Worm (Caenorhabditis elegans) whole organism, L2 larva: ENCODE results near the gene aos-1.

ENCODE experiments used
- egl-27 ChIP-seq: sonication (generic microtip); optimal IDR thresholded peaks from 3 replicates; lab custom pipeline; 2017; ENCODE audit warnings: missing biosample characterization, missing genetic modification reagents, missing genetic modification characterization
- lin-13 ChIP-seq: fragments of 150-350 bp; optimal IDR thresholded peaks from 2 replicates; lab custom pipeline; 2014; ENCODE audit warnings: missing biosample characterization, missing genetic modification reagents, missing genetic modification characterization
- mab-5 ChIP-seq: fragments of 150-350 bp; optimal IDR thresholded peaks from 2 replicates; lab custom pipeline; 2014; ENCODE audit warnings: missing biosample characterization, missing genetic modification characterization
- mdl-1 ChIP-seq, 2 experiments: fragments of 150-350 bp in 1 of 2; sonication (generic microtip) in 1 of 2; optimal IDR thresholded peaks; 2 replicates each; lab custom pipeline; 2017; ENCODE audit warnings: missing biosample characterization in 2 of 2, missing genetic modification characterization in 2 of 2
- nhr-23 ChIP-seq: fragments of 150-350 bp; optimal IDR thresholded peaks from 2 replicates; lab custom pipeline; 2014; ENCODE audit warnings: missing biosample characterization, missing genetic modification reagents, missing genetic modification characterization
- nhr-6 ChIP-seq: fragments of 150-350 bp; optimal IDR thresholded peaks from 2 replicates; lab custom pipeline; 2014; ENCODE audit warnings: missing biosample characterization, missing genetic modification characterization
- nhr-77 ChIP-seq: fragments of 150-350 bp; optimal IDR thresholded peaks from 2 replicates; lab custom pipeline; 2014; ENCODE audit warnings: missing biosample characterization, missing genetic modification characterization
- sem-4 ChIP-seq: fragments of 150-350 bp; optimal IDR thresholded peaks from 2 replicates; lab custom pipeline; 2014; ENCODE audit warnings: missing biosample characterization, missing genetic modification reagents, missing genetic modification characterization
- snpc-4 ChIP-seq: fragments of 150-350 bp; optimal IDR thresholded peaks from 2 replicates; lab custom pipeline; 2014; ENCODE audit warnings: missing biosample characterization, missing genetic modification characterization
- unc-62 ChIP-seq: fragments of 150-350 bp; optimal IDR thresholded peaks from 2 replicates; lab custom pipeline; 2014; ENCODE audit warnings: missing biosample characterization, missing genetic modification reagents, missing genetic modification characterization
- zag-1 ChIP-seq: fragments of 150-350 bp; optimal IDR thresholded peaks from 2 replicates; lab custom pipeline; 2014; ENCODE audit warnings: missing biosample characterization, missing genetic modification characterization

- TF ChIP-seq nhr-23 (tag; lab: Kevin White, UChicago) (no peak), unc-62 (GFP tag; lab: Kevin White, UChicago) (no peak), egl-27 (tag; lab: Kevin White, UChicago) (no peak), lin-13 (no peak), mdl-1 (tag; optimal IDR thresholded peaks at IDR 0.05; lab: Kevin White, UChicago) (no peak), snpc-4 (tag; lab: Kevin White, UChicago) (no peak), nhr-77 (tag; lab: Kevin White, UChicago) (no peak), nhr-6 (tag; lab: Kevin White, UChicago) (no peak), mab-5 (tag; lab: Kevin White, UChicago) (no peak), sem-4 (tag; lab: Kevin White, UChicago) (no peak), zag-1 (tag; lab: Kevin White, UChicago) (no peak)
Measured at ce11 chrV:10173653-10174052, 43.6 kb upstream of the aos-1 start, which contains the start of gene egl-3.
